Worm (Caenorhabditis elegans) whole organism, midembryonic: Measurements from ENCODE around the gene C18H9.5.
A peak's percentile ranks its signal among the peaks of the same experiment; 100 is the strongest.

Source experiments
- T22C8.4 ChIP-seq: fragments of 200-800 bp; sonication (Bioruptor generic); IDR thresholded peaks from 2 replicates; pipeline ENCODE4 v1.3.6; 2022; ENCODE audit warnings: missing genetic modification characterization, missing compliant biosample characterization
- cog-1 ChIP-seq: sonication (generic microtip); optimal IDR thresholded peaks from 2 replicates; lab custom pipeline; 2016; ENCODE audit warnings: missing genetic modification characterization, missing compliant biosample characterization
- flt-1 ChIP-seq: fragments of 200-800 bp; sonication (Bioruptor generic); IDR thresholded peaks from 2 replicates; pipeline ENCODE4 v1.3.6; 2022; ENCODE audit warnings: missing genetic modification characterization, missing compliant biosample characterization
- klf-2 ChIP-seq: fragments of 200-800 bp; sonication (Bioruptor generic); conservative IDR thresholded peaks from 2 replicates; pipeline ENCODE4 v1.3.6; 2022; ENCODE audit warnings: missing genetic modification reagents, missing genetic modification characterization, missing compliant biosample characterization
- med-1 ChIP-seq: sonication (generic microtip); optimal IDR thresholded peaks from 2 replicates; lab custom pipeline; 2017; ENCODE audit warnings: missing genetic modification characterization, mild to moderate bottlenecking, missing compliant biosample characterization, antibody characterized with exemption, missing genetic modification reagents; ENCODE audit not compliant: insufficient read depth
- ref-1 ChIP-seq: fragments of 200-800 bp; sonication (Bioruptor generic); conservative IDR thresholded peaks from 2 replicates; pipeline ENCODE4 v1.3.6; 2022; ENCODE audit warnings: missing genetic modification reagents, missing genetic modification characterization, missing compliant biosample characterization
- tab-1 ChIP-seq: fragments of 200-800 bp; sonication (Bioruptor generic); IDR thresholded peaks from 2 replicates; pipeline ENCODE4 v1.3.6; 2022; ENCODE audit warnings: missing genetic modification characterization, missing compliant biosample characterization
- ztf-23 ChIP-seq: fragments of 200-800 bp; sonication (Bioruptor generic); IDR thresholded peaks from 2 replicates; pipeline ENCODE4 v1.3.6; 2022; ENCODE audit warnings: missing genetic modification reagents, missing genetic modification characterization, missing compliant biosample characterization
- ztf-29 ChIP-seq: fragments of 200-800 bp; sonication (Bioruptor generic); IDR thresholded peaks from 2 replicates; pipeline ENCODE4 v1.3.6; 2022; ENCODE audit warnings: missing genetic modification reagents, missing genetic modification characterization, missing compliant biosample characterization

C18H9.5 gene

ce11 chrII:6726814-6727213 lies 31.4 kb upstream of the C18H9.5 start:
- TF ChIP-seq T22C8.4 (GFP tag; lab: Robert Waterston, UW) = no peak
- no peak for TF ChIP-seq ztf-23 (GFP tag; lab: Robert Waterston, UW)
- no peak for TF ChIP-seq ref-1 (GFP tag; lab: Robert Waterston, UW)
- no peak for TF ChIP-seq cog-1
- no peak for TF ChIP-seq flt-1 (GFP tag; lab: Robert Waterston, UW)
- no peak for TF ChIP-seq med-1
- no peak for TF ChIP-seq ztf-29 (GFP tag; lab: Robert Waterston, UW)
- TF ChIP-seq klf-2 (GFP tag; lab: Robert Waterston, UW) = no peak
- no peak for TF ChIP-seq tab-1 (GFP tag; lab: Robert Waterston, UW)

- TF ChIP-seq klf-2 (GFP tag; lab: Robert Waterston, UW) (no peak), ztf-23 (GFP tag; lab: Robert Waterston, UW) (peak; percentile 85), tab-1 (GFP tag; lab: Robert Waterston, UW) (peak; percentile 70; the same call in 1 of the 2 replicates), cog-1 (no peak), med-1 (peak; percentile 9), ref-1 (GFP tag; lab: Robert Waterston, UW) (no peak), flt-1 (GFP tag; lab: Robert Waterston, UW) (peak; percentile 65; the same call in 1 of the 2 replicates), ztf-29 (GFP tag; lab: Robert Waterston, UW) (0 out of 2 replicates have a peak, but pooled peaks have one; percentile 45), T22C8.4 (GFP tag; lab: Robert Waterston, UW) (no peak)
These were observed 26.2 kb upstream of the C18H9.5 start for ce11 chrII:6721581-6721980.

- TF ChIP-seq ztf-29 (GFP tag; lab: Robert Waterston, UW) (no peak), flt-1 (GFP tag; lab: Robert Waterston, UW) (no peak)
These were observed 22.9 kb upstream of the C18H9.5 start, which contains the start of gene tsp-10 for ce11 chrII:6718221-6718620. tsp-10 (plus strand) TSS chrII:6718586.

- TF ChIP-seq ref-1 (GFP tag; lab: Robert Waterston, UW) (no peak), T22C8.4 (GFP tag; lab: Robert Waterston, UW) (no peak), klf-2 (GFP tag; lab: Robert Waterston, UW) (no peak), ztf-29 (GFP tag; lab: Robert Waterston, UW) (no peak), tab-1 (GFP tag; lab: Robert Waterston, UW) (no peak), ztf-23 (GFP tag; lab: Robert Waterston, UW) (no peak), cog-1 (no peak), med-1 (no peak)
These were observed 21.3 kb upstream of the C18H9.5 start, which contains the start of the genes T14B4.5 and T14B4.20 for ce11 chrII:6716638-6717037. T14B4.5 (plus strand) TSS chrII:6716863. T14B4.20 (plus strand) TSS chrII:6716901.

DNA sequence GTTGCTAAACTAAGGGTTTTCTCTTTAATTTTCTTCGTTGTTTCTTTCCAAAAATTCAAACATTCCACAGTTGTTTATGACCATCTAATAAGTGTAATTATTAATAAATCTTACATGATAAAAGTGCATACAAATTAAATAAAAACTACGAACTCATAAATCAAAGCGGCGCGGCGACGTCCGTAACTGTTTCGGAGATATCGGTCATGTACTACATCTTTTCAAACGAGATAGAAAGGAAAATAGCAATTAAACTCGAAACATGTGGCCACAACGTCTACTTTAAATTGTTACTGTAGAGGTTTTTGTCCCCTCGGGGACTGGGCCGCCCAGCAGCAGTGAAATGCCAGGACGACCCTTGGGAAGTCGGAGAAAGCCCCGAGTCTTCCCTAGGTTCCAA lies 20.5 kb upstream of the C18H9.5 start:
- TF ChIP-seq T22C8.4 (GFP tag; lab: Robert Waterston, UW) (no peak), ztf-29 (GFP tag; lab: Robert Waterston, UW) (no peak), ref-1 (GFP tag; lab: Robert Waterston, UW) (no peak), ztf-23 (GFP tag; lab: Robert Waterston, UW) (no peak), med-1 (no peak)

ce11 chrII:6713832-6714342 lies 18.5 kb upstream of the C18H9.5 start, which contains the start of gene dpy-2:
dpy-2 (plus strand) TSS chrII:6714292.
- TF ChIP-seq ref-1 (GFP tag; lab: Robert Waterston, UW) = no peak

DNA sequence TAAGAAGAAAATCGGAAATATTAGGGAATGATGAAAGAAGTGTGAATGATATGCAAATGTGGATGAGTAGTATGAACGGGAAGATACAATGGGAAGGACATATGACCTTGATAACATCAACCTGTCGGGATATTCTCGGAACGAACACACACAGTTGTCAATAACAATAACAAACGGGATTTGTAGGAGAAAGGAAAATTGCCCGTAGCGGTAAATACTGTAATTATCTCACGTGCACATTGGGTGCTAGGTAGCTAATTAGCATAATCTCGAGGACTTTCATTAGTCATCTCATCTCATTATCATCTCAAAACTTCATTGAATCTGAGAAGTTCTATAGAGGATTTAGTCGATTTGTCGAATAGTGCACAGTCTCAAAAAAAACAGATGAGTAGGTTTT lies 17.6 kb upstream of the C18H9.5 start:
- TF ChIP-seq ztf-23 (GFP tag; lab: Robert Waterston, UW) = no peak
- no peak for TF ChIP-seq klf-2 (GFP tag; lab: Robert Waterston, UW)
- TF ChIP-seq ref-1 (GFP tag; lab: Robert Waterston, UW) = no peak
- no peak for TF ChIP-seq flt-1 (GFP tag; lab: Robert Waterston, UW)
- TF ChIP-seq med-1 = no peak
- TF ChIP-seq cog-1 = no peak
- no peak for TF ChIP-seq tab-1 (GFP tag; lab: Robert Waterston, UW)
- TF ChIP-seq T22C8.4 (GFP tag; lab: Robert Waterston, UW) = no peak
- no peak for TF ChIP-seq ztf-29 (GFP tag; lab: Robert Waterston, UW)

DNA sequence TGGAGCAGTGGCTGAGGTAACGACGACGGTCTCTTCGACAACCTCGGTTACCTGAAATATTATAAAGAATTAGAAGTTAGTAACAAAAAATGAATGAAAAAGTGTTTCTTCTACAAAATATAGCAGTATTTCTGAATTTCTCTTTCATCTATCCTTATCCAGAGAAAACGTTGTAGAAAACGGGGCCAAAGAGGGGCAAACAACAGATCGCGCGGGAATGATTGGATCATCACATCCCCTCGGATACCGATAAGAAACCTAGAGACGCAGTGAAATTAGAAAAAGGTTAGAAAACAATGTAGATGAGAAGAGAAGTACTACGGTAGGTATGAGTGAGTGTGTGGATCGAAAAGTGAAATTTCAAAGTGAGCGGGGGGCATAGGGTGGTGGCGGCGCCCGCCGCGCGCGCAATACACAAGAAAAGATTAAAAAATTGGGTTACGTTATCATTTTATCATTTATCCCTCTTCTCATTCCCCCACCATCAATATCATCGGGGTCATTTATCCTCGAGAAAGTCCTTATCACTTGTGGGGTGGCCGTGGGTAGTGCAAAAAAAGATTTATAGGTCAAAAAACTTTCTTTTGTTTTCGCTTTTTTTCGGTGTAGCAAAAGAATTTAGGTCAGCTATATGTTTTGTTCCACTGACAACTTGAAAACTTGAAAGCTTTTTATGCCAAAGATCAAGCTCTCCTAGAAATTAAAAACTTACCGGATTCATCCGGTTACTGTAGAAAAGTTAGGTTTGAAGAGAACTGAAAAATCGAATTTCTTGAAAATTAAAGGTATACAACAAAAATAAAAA lies 17.0 kb upstream of the C18H9.5 start, which contains the start of the genes dpy-10 and T14B4.19:
Gene dpy-10 (minus strand): TSS at position 51 of the 805 bp plus-strand sequence.
Gene T14B4.19 (minus strand): TSS at position 755 of the 805 bp plus-strand sequence.
- no peak for TF ChIP-seq ref-1 (GFP tag; lab: Robert Waterston, UW)
- no peak for TF ChIP-seq cog-1
- no peak for TF ChIP-seq med-1
- TF ChIP-seq ztf-29 (GFP tag; lab: Robert Waterston, UW) = no peak
- no peak for TF ChIP-seq flt-1 (GFP tag; lab: Robert Waterston, UW)
- no peak for TF ChIP-seq T22C8.4 (GFP tag; lab: Robert Waterston, UW)
- no peak for TF ChIP-seq tab-1 (GFP tag; lab: Robert Waterston, UW)
- TF ChIP-seq ztf-23 (GFP tag; lab: Robert Waterston, UW) = no peak
- no peak for TF ChIP-seq klf-2 (GFP tag; lab: Robert Waterston, UW)

ce11 chrII:6710596-6710995 lies 15.2 kb upstream of the C18H9.5 start:
- no peak; the same call in 1 of the 2 replicates for TF ChIP-seq ztf-23 (GFP tag; lab: Robert Waterston, UW)
- no peak for TF ChIP-seq klf-2 (GFP tag; lab: Robert Waterston, UW)
- no peak for TF ChIP-seq tab-1 (GFP tag; lab: Robert Waterston, UW)
- no peak for TF ChIP-seq med-1
- no peak for TF ChIP-seq ref-1 (GFP tag; lab: Robert Waterston, UW)
- no peak for TF ChIP-seq ztf-29 (GFP tag; lab: Robert Waterston, UW)
- no peak for TF ChIP-seq T22C8.4 (GFP tag; lab: Robert Waterston, UW)
- TF ChIP-seq flt-1 (GFP tag; lab: Robert Waterston, UW) = no peak
- no peak for TF ChIP-seq cog-1
